Fruit fly (Drosophila melanogaster) Kc167 (cell line): Measurements from ENCODE around the gene pygo.

Experiments
- Myc ChIP-seq: fragments of >200 bp; optimal IDR thresholded peaks from 2 replicates; lab custom pipeline; 2017; ENCODE audit warnings: missing external identifiers
- Sin3A ChIP-seq: fragments of >200 bp; optimal IDR thresholded peaks from 2 replicates; lab custom pipeline; 2018; ENCODE audit warnings: missing external identifiers
- h ChIP-seq: fragments of >200 bp; optimal IDR thresholded peaks from 3 replicates; lab custom pipeline; 2018; ENCODE audit warnings: missing external identifiers
- insv ChIP-seq: fragments of >200 bp; optimal IDR thresholded peaks from 3 replicates; lab custom pipeline; 2018; ENCODE audit warnings: missing external identifiers
- psq ChIP-seq: fragments of >200 bp; optimal IDR thresholded peaks from 2 replicates; lab custom pipeline; 2017; ENCODE audit warnings: missing external identifiers

DNA sequence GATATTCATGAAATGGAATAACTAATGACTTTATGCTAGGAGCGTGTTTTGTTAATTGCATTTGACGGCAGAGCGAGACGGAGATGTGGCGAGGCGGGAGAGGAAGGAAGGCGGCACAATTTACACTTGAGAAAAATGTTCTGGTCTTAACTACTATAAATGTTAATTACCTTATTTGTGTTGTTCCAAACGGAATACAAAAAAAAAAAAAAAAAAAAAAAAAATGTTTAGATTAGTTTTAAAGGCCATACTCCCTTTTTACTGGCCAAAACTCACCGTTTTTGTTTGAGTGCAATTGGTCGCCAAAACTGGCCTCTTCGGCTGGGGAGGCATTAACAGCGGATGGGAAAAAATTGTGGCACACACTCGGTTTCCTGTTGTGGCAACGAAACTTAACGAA lies 46.7 kb upstream of the pygo start:
- TF ChIP-seq Sin3A (lab: Kevin White, UChicago): no peak
- no peak for TF ChIP-seq psq (lab: Kevin White, UChicago)
- TF ChIP-seq h (lab: Kevin White, UChicago): no peak
- TF ChIP-seq Myc (lab: Kevin White, UChicago): no peak
- TF ChIP-seq insv (lab: Kevin White, UChicago): no peak
